Worm (Caenorhabditis elegans) whole organism, mixed stage, embryonic: Measurements from ENCODE around the gene sru-45.

Source experiments
- M03D4.4 ChIP-seq: sonication (generic microtip); optimal IDR thresholded peaks from 2 replicates; lab custom pipeline; 2017; ENCODE audit warnings: mild to moderate bottlenecking, missing genetic modification characterization, missing compliant biosample characterization
- blmp-1 ChIP-seq: fragments of 150-350 bp; optimal IDR thresholded peaks from 2 replicates; lab custom pipeline; 2014; ENCODE audit warnings: missing biosample characterization, missing genetic modification characterization
- elt-1 ChIP-seq: sonication (generic microtip); optimal IDR thresholded peaks from 2 replicates; lab custom pipeline; 2017; ENCODE audit warnings: missing genetic modification characterization, mild to moderate bottlenecking, missing compliant biosample characterization, antibody characterized with exemption, moderate library complexity, borderline replicate concordance; ENCODE audit not compliant: insufficient read depth
- elt-3 ChIP-seq: fragments of 150-350 bp; optimal IDR thresholded peaks from 2 replicates; lab custom pipeline; 2014; ENCODE audit warnings: missing biosample characterization, missing genetic modification characterization
- lsy-2 ChIP-seq: fragments of 150-350 bp; optimal IDR thresholded peaks from 2 replicates; lab custom pipeline; 2014; ENCODE audit warnings: missing biosample characterization, missing genetic modification characterization
- mep-1 ChIP-seq: fragments of 150-350 bp; optimal IDR thresholded peaks from 2 replicates; lab custom pipeline; 2017; ENCODE audit warnings: missing biosample characterization, missing genetic modification reagents, missing genetic modification characterization, inconsistent platforms
- mls-2 ChIP-seq: sonication (generic microtip); optimal IDR thresholded peaks from 2 replicates; lab custom pipeline; 2016; ENCODE audit warnings: mild to moderate bottlenecking, missing genetic modification characterization, moderate library complexity, missing compliant biosample characterization
- nhr-12 ChIP-seq: fragments of 150-350 bp; optimal IDR thresholded peaks from 2 replicates; lab custom pipeline; 2014; ENCODE audit warnings: missing biosample characterization, missing genetic modification characterization
- pha-4 ChIP-seq: fragments of 150-350 bp; optimal IDR thresholded peaks from 2 replicates; lab custom pipeline; 2018; ENCODE audit warnings: missing biosample characterization, missing genetic modification reagents, missing genetic modification characterization
- snpc-4 ChIP-seq: fragments of 150-350 bp; optimal IDR thresholded peaks from 2 replicates; lab custom pipeline; 2014; ENCODE audit warnings: missing biosample characterization, missing genetic modification characterization
- sptf-1 ChIP-seq: sonication (generic microtip); optimal IDR thresholded peaks from 2 replicates; lab custom pipeline; 2017; ENCODE audit warnings: mild to moderate bottlenecking, missing genetic modification characterization, moderate library complexity, missing compliant biosample characterization
- tbx-8 ChIP-seq: fragments of 200-800 bp; sonication (Bioruptor generic); optimal IDR thresholded peaks from 2 replicates; lab custom pipeline; 2018; ENCODE audit warnings: mild to moderate bottlenecking, missing genetic modification characterization, moderate library complexity, missing compliant biosample characterization
- ztf-11 ChIP-seq: fragments of 150-350 bp; optimal IDR thresholded peaks from 2 replicates; lab custom pipeline; 2014; ENCODE audit warnings: missing biosample characterization, missing genetic modification characterization

DNA sequence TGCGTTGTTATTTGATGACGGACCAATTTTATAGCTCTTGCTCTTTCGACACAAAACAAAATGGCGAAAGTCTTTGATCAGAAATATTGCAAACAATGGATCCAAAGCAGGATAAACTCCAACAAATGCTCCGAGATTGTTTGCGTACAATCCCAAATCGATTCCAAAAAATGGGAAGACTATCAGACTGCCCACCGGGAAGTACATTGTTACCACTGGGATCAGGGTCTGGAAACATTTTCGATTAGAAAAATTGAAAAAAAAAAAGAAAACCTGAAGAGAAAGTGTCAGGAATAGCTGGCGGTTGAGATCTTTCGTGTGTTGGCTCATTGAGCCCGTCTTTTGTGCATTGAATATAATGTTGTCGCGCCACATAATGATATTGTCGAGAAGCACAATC is 15.3 kb downstream of the sru-45 start:
- no peak for TF ChIP-seq sptf-1
- no peak for TF ChIP-seq elt-1 (tag; lab: Kevin White, UChicago)
- TF ChIP-seq mep-1 (tag; lab: Kevin White, UChicago): no peak
- no peak for TF ChIP-seq tbx-8 (GFP tag; lab: Kevin White, UChicago)
- TF ChIP-seq mls-2: no peak
- TF ChIP-seq ztf-11 (tag; lab: Kevin White, UChicago): no peak
- no peak for TF ChIP-seq pha-4 (tag; lab: Kevin White, UChicago)
- TF ChIP-seq blmp-1 (tag; lab: Kevin White, UChicago): no peak
- no peak for TF ChIP-seq lsy-2
- no peak for TF ChIP-seq M03D4.4
- no peak for TF ChIP-seq nhr-12
- TF ChIP-seq elt-3 (tag; lab: Kevin White, UChicago): no peak
- TF ChIP-seq snpc-4 (tag; lab: Kevin White, UChicago): no peak
